Worm (Caenorhabditis elegans): ENCODE results near the gene srw-24.

- no peak for TF ChIP-seq ceh-83 (GFP tag; optimal IDR thresholded peaks at IDR 0.05)
- TF ChIP-seq drap-1 (GFP tag; optimal IDR thresholded peaks at IDR 0.05), result no peak
- TF ChIP-seq unc-120 (tag; optimal IDR thresholded peaks at IDR 0.05; ENCODE audit: poor library complexity, severe bottlenecking), result no peak
- no peak for TF ChIP-seq sem-2 (GFP tag; optimal IDR thresholded peaks at IDR 0.05)
- TF ChIP-seq flh-1 (GFP tag; optimal IDR thresholded peaks at IDR 0.05), result no peak
- no peak for TF ChIP-seq mab-5 (tag; optimal IDR thresholded peaks at IDR 0.05)
Measured at ce11 chrV:15181899-15182298, 41.9 kb upstream of the srw-24 start.
